Worm (Caenorhabditis elegans): ENCODE results near the gene neg-1.

DNA sequence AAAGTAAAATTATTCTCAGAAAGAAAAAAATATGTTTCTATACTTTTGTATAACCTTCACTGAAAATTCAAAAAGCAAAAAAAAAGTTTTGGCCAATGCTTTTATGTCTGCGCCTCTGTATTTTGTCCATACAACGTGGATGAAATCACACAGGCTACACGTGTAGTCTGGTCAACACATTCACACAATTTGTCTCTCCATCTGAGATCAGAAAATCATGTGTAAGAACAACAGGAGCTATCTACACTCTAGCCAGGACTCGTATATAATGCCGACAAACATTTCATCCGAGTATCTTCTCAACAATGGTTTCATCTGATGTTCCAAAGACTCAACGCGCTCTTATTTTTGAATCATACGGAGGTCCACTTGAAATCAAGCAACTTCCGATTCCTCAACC lies 47.8 kb downstream of the neg-1 start, which contains the start of gene D2063.1:
- TF ChIP-seq ama-1 (optimal IDR thresholded peaks at IDR 0.05) (no peak), aly-1 (tag; optimal IDR thresholded peaks at IDR 0.05) (no peak), hmbx-1 (tag; optimal IDR thresholded peaks at IDR 0.05) (no peak), tbx-11 (GFP tag; IDR thresholded peaks at IDR 0.05) (no peak), tbx-37 (GFP tag; conservative IDR thresholded peaks at IDR 0.05) (no peak)

All from whole organism, early embryonic.